Fruit fly (Drosophila melanogaster): Measurements from ENCODE around the gene CG10657.

CG10657 gene

DNA sequence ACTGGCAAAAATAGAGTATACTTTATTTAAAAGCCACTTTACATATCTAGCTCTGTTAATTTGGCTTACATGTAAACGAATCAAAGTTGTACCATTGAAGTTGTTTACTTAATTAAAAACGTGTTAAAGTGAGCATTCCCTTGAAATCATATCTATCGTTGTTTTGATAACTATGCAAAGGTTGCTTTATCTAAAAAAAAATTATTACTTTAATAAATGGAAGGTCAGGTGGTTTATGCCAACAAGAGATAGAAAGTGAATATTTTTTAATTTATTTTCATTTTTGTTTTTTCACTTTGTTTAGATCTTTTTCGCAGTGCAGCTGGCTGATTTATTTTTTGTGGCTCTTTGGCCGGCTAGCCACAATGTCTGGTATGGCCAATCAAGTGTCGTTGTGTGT lies 14.1 kb downstream of the CG10657 start (continued):
- TF ChIP-seq dmrt99B (tag; optimal IDR thresholded peaks at IDR 0.05) = peak; percentile 92
- TF ChIP-seq p53 (GFP tag; optimal IDR thresholded peaks at IDR 0.05) = no peak
- peak; percentile 52 for TF ChIP-seq CG12219 (GFP tag; optimal IDR thresholded peaks at IDR 0.05)
- TF ChIP-seq CG2712 (tag; optimal IDR thresholded peaks at IDR 0.05) = peak; percentile 86
- peak; percentile 73 for TF ChIP-seq CG14710 (tag; optimal IDR thresholded peaks at IDR 0.05)
- no peak for TF ChIP-seq CG4328 (GFP tag; optimal IDR thresholded peaks at IDR 0.05)
- TF ChIP-seq CG34224 (GFP tag; IDR thresholded peaks at IDR 0.05; ENCODE audit: partially characterized antibody) = no peak
- TF ChIP-seq CG9437 (GFP tag; optimal IDR thresholded peaks at IDR 0.05) = peak; percentile 78
- TF ChIP-seq Camta (GFP tag; optimal IDR thresholded peaks at IDR 0.05) = peak; percentile 68
- no peak for TF ChIP-seq CG7987 (GFP tag; optimal IDR thresholded peaks at IDR 0.05)
- no peak for TF ChIP-seq CG32767 (GFP tag; IDR thresholded peaks at IDR 0.05)
- TF ChIP-seq ranshi (GFP tag; IDR thresholded peaks at IDR 0.05) = peak; percentile 58
- no peak for TF ChIP-seq knrl (GFP tag; IDR thresholded peaks at IDR 0.05; ENCODE audit: partially characterized antibody)
- TF ChIP-seq CG3995 (GFP tag; optimal IDR thresholded peaks at IDR 0.05) = no peak
- TF ChIP-seq so (GFP tag; IDR thresholded peaks at IDR 0.05) = peak; percentile 72; the same call in 2 of the 3 replicates
- peak; percentile 25; the same call in 1 of the 2 replicates for TF ChIP-seq wor (GFP tag; IDR thresholded peaks at IDR 0.05)
- peak; percentile 60 for TF ChIP-seq Hmr (GFP tag; optimal IDR thresholded peaks at IDR 0.05)
- TF ChIP-seq BtbVII (GFP tag; optimal IDR thresholded peaks at IDR 0.05) = peak; percentile 71
- no peak for TF ChIP-seq Trl (optimal IDR thresholded peaks at IDR 0.05)
- peak; percentile 19 for TF ChIP-seq Trl (GFP tag; optimal IDR thresholded peaks at IDR 0.05)
- TF ChIP-seq CG17359 (tag; optimal IDR thresholded peaks at IDR 0.05) = peak; percentile 79
- TF ChIP-seq CG15073 (GFP tag; optimal IDR thresholded peaks at IDR 0.05) = no peak
- no peak for TF ChIP-seq CG11456 (GFP tag; IDR thresholded peaks at IDR 0.05)
- TF ChIP-seq CG10959 (GFP tag; IDR thresholded peaks at IDR 0.05) = no peak
- no peak for TF ChIP-seq zen2 (GFP tag; IDR thresholded peaks at IDR 0.05; ENCODE audit: partially characterized antibody)
- no peak for TF ChIP-seq CG8359 (GFP tag; optimal IDR thresholded peaks at IDR 0.05; ENCODE audit: borderline replicate concordance)
- no peak for TF ChIP-seq MESR4 (GFP tag; optimal IDR thresholded peaks at IDR 0.05)
- no peak for TF ChIP-seq toy (GFP tag; IDR thresholded peaks at IDR 0.05)
- peak; percentile 30 for TF ChIP-seq CG2116 (GFP tag; optimal IDR thresholded peaks at IDR 0.05)
- no peak for TF ChIP-seq Poxn (GFP tag; IDR thresholded peaks at IDR 0.05)
- TF ChIP-seq CG7839 (tag; optimal IDR thresholded peaks at IDR 0.05) = peak; percentile 84
- TF ChIP-seq CG10274 (GFP tag; optimal IDR thresholded peaks at IDR 0.05) = peak; percentile 28
- peak; percentile 43 for TF ChIP-seq CG15514 (GFP tag; optimal IDR thresholded peaks at IDR 0.05)
- no peak for TF ChIP-seq danr (GFP tag; IDR thresholded peaks at IDR 0.05)
- no peak for TF ChIP-seq ham (GFP tag; IDR thresholded peaks at IDR 0.05)
- peak; percentile 42 for TF ChIP-seq jing (GFP tag; optimal IDR thresholded peaks at IDR 0.05)
- peak; percentile 36 for TF ChIP-seq salm (tag; optimal IDR thresholded peaks at IDR 0.05)
- TF ChIP-seq gsb (GFP tag; IDR thresholded peaks at IDR 0.05) = 0 out of 2 replicates have a peak, but pooled peaks have one; percentile 20
- TF ChIP-seq zfh1 (GFP tag; IDR thresholded peaks at IDR 0.05) = peak; percentile 72; the same call in 2 of the 3 replicates
- TF ChIP-seq Tbp (GFP tag; optimal IDR thresholded peaks at IDR 0.05) = no peak
- no peak for TF ChIP-seq CG9876 (GFP tag; optimal IDR thresholded peaks at IDR 0.05)
- TF ChIP-seq CG1832 (GFP tag; optimal IDR thresholded peaks at IDR 0.05) = no peak
- TF ChIP-seq cato (GFP tag; optimal IDR thresholded peaks at IDR 0.05; ENCODE audit: borderline replicate concordance) = peak; percentile 47
- no peak for TF ChIP-seq Usf (GFP tag; optimal IDR thresholded peaks at IDR 0.05)
- no peak for TF ChIP-seq CG42726 (GFP tag; IDR thresholded peaks at IDR 0.05; ENCODE audit: partially characterized antibody)
- peak; percentile 33; the same call in 1 of the 2 replicates for TF ChIP-seq CG4404 (GFP tag; IDR thresholded peaks at IDR 0.05)
- no peak for TF ChIP-seq lov (optimal IDR thresholded peaks at IDR 0.05)
- TF ChIP-seq lov (GFP tag; IDR thresholded peaks at IDR 0.05) = no peak
- TF ChIP-seq CG6272 (GFP tag; IDR thresholded peaks at IDR 0.05) = no peak; the same call in 1 of the 2 replicates
- no peak for TF ChIP-seq unc-4 (GFP tag; IDR thresholded peaks at IDR 0.05; ENCODE audit: partially characterized antibody)
- peak; percentile 40 for TF ChIP-seq Bdp1 (GFP tag; optimal IDR thresholded peaks at IDR 0.05)

Data from whole organism, embryonic.